Fruit fly (Drosophila melanogaster) whole organism, embryonic: ENCODE results near the gene FucTD.

Source experiments
- Aef1 ChIP-seq: fragments of 200-800 bp; sonication (Bioruptor generic); IDR thresholded peaks from 3 replicates; pipeline ENCODE4 v1.3.6; 2022; ENCODE audit warnings: missing biosample characterization, missing genetic modification characterization
- BtbVII ChIP-seq: fragments of 200-800 bp; sonication (Bioruptor generic); optimal IDR thresholded peaks from 3 replicates; lab custom pipeline; 2017; ENCODE audit warnings: missing biosample characterization, mild to moderate bottlenecking, missing genetic modification characterization
- CG10462 ChIP-seq: fragments of 200-800 bp; sonication (Bioruptor generic); optimal IDR thresholded peaks from 2 replicates; lab custom pipeline; 2016; ENCODE audit warnings: missing biosample characterization, missing genetic modification characterization
- CG11093 ChIP-seq: fragments of 200-800 bp; sonication (Bioruptor generic); IDR thresholded peaks from 3 replicates; pipeline ENCODE4 v1.3.6; 2022; ENCODE audit warnings: missing biosample characterization, missing genetic modification characterization
- CG11695 ChIP-seq: fragments of 200-800 bp; sonication (Bioruptor generic); IDR thresholded peaks from 3 replicates; pipeline ENCODE4 v1.3.6; 2022; ENCODE audit warnings: missing biosample characterization, missing genetic modification characterization
- CG15269 ChIP-seq: fragments of 200-800 bp; sonication (Bioruptor generic); optimal IDR thresholded peaks from 2 replicates; lab custom pipeline; 2018; ENCODE audit warnings: missing biosample characterization, mild to moderate bottlenecking, missing genetic modification characterization, moderate library complexity
- CG1529 ChIP-seq: fragments of 200-800 bp; sonication (Bioruptor generic); optimal IDR thresholded peaks from 3 replicates; lab custom pipeline; 2018; ENCODE audit warnings: missing biosample characterization, missing genetic modification characterization
- CG1602 ChIP-seq: fragments of 200-800 bp; sonication (Bioruptor generic); optimal IDR thresholded peaks from 3 replicates; lab custom pipeline; 2016; ENCODE audit warnings: missing biosample characterization, missing genetic modification characterization
- CG17568 ChIP-seq: fragments of 200-800 bp; sonication (Bioruptor generic); optimal IDR thresholded peaks from 2 replicates; lab custom pipeline; 2018; ENCODE audit warnings: missing biosample characterization, mild to moderate bottlenecking, missing genetic modification characterization, moderate library complexity
- CG18011 ChIP-seq: fragments of 200-800 bp; sonication (Bioruptor generic); optimal IDR thresholded peaks from 2 replicates; lab custom pipeline; 2017; ENCODE audit warnings: missing biosample characterization, missing genetic modification characterization, mild to moderate bottlenecking, moderate library complexity, missing genotype
- CG2199 ChIP-seq: fragments of 200-800 bp; sonication (Bioruptor generic); IDR thresholded peaks from 3 replicates; pipeline ENCODE4 v1.3.6; 2022; ENCODE audit warnings: missing biosample characterization, missing genetic modification characterization
- CG3163 ChIP-seq: fragments of 200-800 bp; sonication (Bioruptor generic); optimal IDR thresholded peaks from 3 replicates; lab custom pipeline; 2016; ENCODE audit warnings: missing biosample characterization, missing genetic modification characterization
- CG32767 ChIP-seq: fragments of 200-800 bp; sonication (Bioruptor generic); IDR thresholded peaks from 2 replicates; pipeline ENCODE4 v1.3.6; 2022; ENCODE audit warnings: missing biosample characterization, missing genetic modification characterization
- CG34376 ChIP-seq: fragments of 200-800 bp; sonication (Bioruptor generic); optimal IDR thresholded peaks from 2 replicates; lab custom pipeline; 2018; ENCODE audit warnings: missing biosample characterization, mild to moderate bottlenecking, missing genetic modification characterization
- CG3726 ChIP-seq: fragments of 200-800 bp; sonication (Bioruptor generic); IDR thresholded peaks from 3 replicates; pipeline ENCODE4, ENCODE4 v1.3.6; 2022; ENCODE audit warnings: missing biosample characterization, missing genetic modification characterization
- CG3847 ChIP-seq: fragments of 200-800 bp; sonication (Bioruptor generic); IDR thresholded peaks from 2 replicates; pipeline ENCODE4 v1.3.6; 2022; ENCODE audit warnings: missing biosample characterization, missing genetic modification characterization
- CG4820 ChIP-seq: fragments of 200-800 bp; sonication (Bioruptor generic); optimal IDR thresholded peaks from 3 replicates; lab custom pipeline; 2016; ENCODE audit warnings: missing biosample characterization, missing genetic modification characterization
- CG5953 ChIP-seq: fragments of 200-800 bp; sonication (Bioruptor generic); IDR thresholded peaks from 2 replicates; pipeline ENCODE4 v1.3.6; 2022; ENCODE audit warnings: missing biosample characterization, missing genetic modification characterization
- CG6683 ChIP-seq: fragments of 200-800 bp; sonication (Bioruptor generic); optimal IDR thresholded peaks from 2 replicates; lab custom pipeline; 2017; ENCODE audit warnings: missing biosample characterization, mild to moderate bottlenecking, missing genetic modification characterization, missing genetic modification reagents
- CG7928 ChIP-seq: fragments of 200-800 bp; sonication (Bioruptor generic); optimal IDR thresholded peaks from 2 replicates; lab custom pipeline; 2017; ENCODE audit warnings: missing biosample characterization, mild to moderate bottlenecking, missing genetic modification characterization
- CG8359 ChIP-seq: fragments of 200-800 bp; sonication (Bioruptor generic); optimal IDR thresholded peaks from 2 replicates; lab custom pipeline; 2017; ENCODE audit warnings: missing biosample characterization, mild to moderate bottlenecking, missing genetic modification characterization, borderline replicate concordance
- CG9215 ChIP-seq: fragments of 200-800 bp; sonication (Bioruptor generic); IDR thresholded peaks from 2 replicates; pipeline ENCODE4 v1.3.6; 2022; ENCODE audit warnings: missing biosample characterization, missing genetic modification characterization
- CG9437 ChIP-seq: fragments of 200-800 bp; sonication (Bioruptor generic); optimal IDR thresholded peaks from 2 replicates; lab custom pipeline; 2018; ENCODE audit warnings: missing biosample characterization, mild to moderate bottlenecking, missing genetic modification characterization
- CG9797 ChIP-seq: fragments of 200-800 bp; sonication (Bioruptor generic); optimal IDR thresholded peaks from 3 replicates; lab custom pipeline; 2018; ENCODE audit warnings: missing biosample characterization, mild to moderate bottlenecking, missing genetic modification characterization
- CG9817 ChIP-seq: fragments of 200-800 bp; sonication (Bioruptor generic); optimal IDR thresholded peaks from 2 replicates; lab custom pipeline; 2018; ENCODE audit warnings: missing biosample characterization, mild to moderate bottlenecking, missing genetic modification characterization, moderate library complexity
- CTCF ChIP-seq: fragments of 200-800 bp; sonication (Bioruptor generic); optimal IDR thresholded peaks from 2 replicates; lab custom pipeline; 2017; ENCODE audit warnings: missing biosample characterization, mild to moderate bottlenecking, missing genetic modification characterization, moderate library complexity
- Camta ChIP-seq: fragments of 200-800 bp; sonication (Bioruptor generic); optimal IDR thresholded peaks from 2 replicates; lab custom pipeline; 2016; ENCODE audit warnings: missing biosample characterization, missing genetic modification characterization
- CrebB ChIP-seq: fragments of 200-800 bp; sonication (Bioruptor generic); optimal IDR thresholded peaks from 3 replicates; lab custom pipeline; 2018; ENCODE audit warnings: missing biosample characterization, mild to moderate bottlenecking, missing genetic modification characterization
- Doc3 ChIP-seq: fragments of 200-800 bp; sonication (Bioruptor generic); IDR thresholded peaks from 3 replicates; pipeline ENCODE4 v1.3.6; 2022; ENCODE audit warnings: missing biosample characterization, missing genetic modification characterization; ENCODE audit not compliant: partially characterized antibody
- Drgx ChIP-seq: fragments of 200-800 bp; sonication (Bioruptor generic); IDR thresholded peaks from 2 replicates; pipeline ENCODE4 v1.3.6; 2022; ENCODE audit warnings: missing biosample characterization, missing genetic modification characterization
- ERR ChIP-seq: fragments of 200-800 bp; sonication (Bioruptor generic); optimal IDR thresholded peaks from 2 replicates; lab custom pipeline; 2016; ENCODE audit warnings: missing biosample characterization, missing genetic modification characterization
- Eip74EF ChIP-seq, 2 experiments: fragments of 200-800 bp in 1 of 2; fragments of >200 bp in 1 of 2; sonication (Bioruptor generic) in 1 of 2; optimal IDR thresholded peaks; 2 replicates each; lab custom pipeline; 2017 to 2019; ENCODE audit warnings: missing biosample characterization in 2 of 2, missing genetic modification characterization in 2 of 2, mild to moderate bottlenecking in 1 of 2, moderate library complexity in 1 of 2
- Elba2 ChIP-seq: fragments of 200-800 bp; sonication (Bioruptor generic); optimal IDR thresholded peaks from 3 replicates; lab custom pipeline; 2016; ENCODE audit warnings: missing biosample characterization, missing genetic modification characterization
- Fer3 ChIP-seq: fragments of 200-800 bp; sonication (Bioruptor generic); optimal IDR thresholded peaks from 2 replicates; lab custom pipeline; 2018; ENCODE audit warnings: missing biosample characterization, mild to moderate bottlenecking, missing genetic modification characterization, moderate library complexity
- HHEX ChIP-seq: fragments of 200-800 bp; sonication (Bioruptor generic); optimal IDR thresholded peaks from 3 replicates; lab custom pipeline; 2017; ENCODE audit warnings: missing biosample characterization, mild to moderate bottlenecking, missing genetic modification characterization, missing genetic modification reagents
- MTF-1 ChIP-seq: fragments of 200-800 bp; sonication (Bioruptor generic); optimal IDR thresholded peaks from 2 replicates; lab custom pipeline; 2018; ENCODE audit warnings: missing biosample characterization, mild to moderate bottlenecking, missing genetic modification characterization, borderline replicate concordance
- Optix ChIP-seq: fragments of 200-800 bp; sonication (Bioruptor generic); IDR thresholded peaks from 3 replicates; pipeline ENCODE4 v1.3.6; 2022; ENCODE audit warnings: missing biosample characterization, missing genetic modification characterization
- TFAM ChIP-seq: fragments of 200-800 bp; sonication (Bioruptor generic); optimal IDR thresholded peaks from 2 replicates; lab custom pipeline; 2017; ENCODE audit warnings: missing biosample characterization, missing genetic modification characterization, inconsistent platforms
- Trl ChIP-seq, 3 experiments: fragments of >200 bp in 2 of 3; fragments of 200-800 bp in 1 of 3; sonication (Bioruptor generic) in 1 of 3; optimal IDR thresholded peaks; 2 replicates in 1 of 3; 3 replicates in 2 of 3; lab custom pipeline; 2016 to 2017; ENCODE audit warnings: missing biosample characterization in 1 of 3, missing genetic modification characterization in 1 of 3
- br ChIP-seq: fragments of >200 bp; optimal IDR thresholded peaks from 2 replicates; lab custom pipeline; 2017
- cas ChIP-seq: fragments of 200-800 bp; sonication (Bioruptor generic); IDR thresholded peaks from 2 replicates; pipeline ENCODE4 v1.3.6; 2022; ENCODE audit warnings: missing biosample characterization, missing genetic modification characterization
- croc ChIP-seq: fragments of 200-800 bp; sonication (Bioruptor generic); conservative IDR thresholded peaks from 3 replicates; pipeline ENCODE4 v1.3.6; 2022; ENCODE audit warnings: missing biosample characterization, missing genetic modification characterization
- da ChIP-seq: fragments of 200-800 bp; sonication (Bioruptor generic); optimal IDR thresholded peaks from 2 replicates; lab custom pipeline; 2016; ENCODE audit warnings: missing biosample characterization, missing genetic modification characterization
- dmrt99B ChIP-seq: fragments of 200-800 bp; sonication (Bioruptor generic); optimal IDR thresholded peaks from 2 replicates; lab custom pipeline; 2018; ENCODE audit warnings: missing biosample characterization, mild to moderate bottlenecking, missing genetic modification characterization, moderate library complexity
- ind ChIP-seq: fragments of 200-800 bp; sonication (Bioruptor generic); optimal IDR thresholded peaks from 3 replicates; lab custom pipeline; 2016; ENCODE audit warnings: missing biosample characterization, missing genetic modification characterization
- lmd ChIP-seq: fragments of 200-800 bp; sonication (Bioruptor generic); IDR thresholded peaks from 2 replicates; pipeline ENCODE4 v1.3.6; 2022; ENCODE audit warnings: missing biosample characterization, missing genetic modification characterization
- mam ChIP-seq: fragments of 200-800 bp; sonication (Bioruptor generic); optimal IDR thresholded peaks from 3 replicates; lab custom pipeline; 2016; ENCODE audit warnings: missing biosample characterization, missing genetic modification characterization
- phol ChIP-seq: fragments of 200-800 bp; sonication (Bioruptor generic); optimal IDR thresholded peaks from 3 replicates; lab custom pipeline; 2018; ENCODE audit warnings: missing biosample characterization, mild to moderate bottlenecking, missing genetic modification characterization, moderate library complexity
- sd ChIP-seq: fragments of 200-800 bp; sonication (Bioruptor generic); optimal IDR thresholded peaks from 3 replicates; lab custom pipeline; 2018; ENCODE audit warnings: missing biosample characterization, mild to moderate bottlenecking, missing genetic modification characterization, moderate library complexity
- slp2 ChIP-seq: fragments of 200-800 bp; sonication (Bioruptor generic); optimal IDR thresholded peaks from 2 replicates; lab custom pipeline; 2016; ENCODE audit warnings: missing biosample characterization, missing genetic modification characterization
- so ChIP-seq: fragments of 200-800 bp; sonication (Bioruptor generic); IDR thresholded peaks from 3 replicates; pipeline ENCODE4 v1.3.6; 2022; ENCODE audit warnings: missing biosample characterization, missing genetic modification characterization
- trh ChIP-seq: fragments of 200-800 bp; sonication (Bioruptor generic); optimal IDR thresholded peaks from 2 replicates; lab custom pipeline; 2016; ENCODE audit warnings: missing biosample characterization, missing genetic modification characterization
- yki ChIP-seq: fragments of >200 bp; optimal IDR thresholded peaks from 3 replicates; lab custom pipeline; 2018

FucTD gene

dm6 chr3L:1414032-1414431 lies 2.0 kb upstream of the FucTD start (continued):
- TF ChIP-seq Camta (GFP tag; lab: Kevin White, UChicago) (peak; percentile 8), CG8359 (GFP tag; lab: Kevin White, UChicago) (no peak), yki (lab: Kevin White, UChicago) (no peak), BtbVII (no peak), Trl (optimal IDR thresholded peaks at IDR 0.05; lab: Kevin White, UChicago) (no peak), Trl (GFP tag; optimal IDR thresholded peaks at IDR 0.05; lab: Kevin White, UChicago) (peak; percentile 55), CG6683 (GFP tag; lab: Kevin White, UChicago) (no peak), ind (no peak), CG9437 (GFP tag; lab: Kevin White, UChicago) (no peak), CG3726 (GFP tag; lab: Robert Waterston, UW) (no peak), CG9797 (no peak), so (GFP tag; lab: Robert Waterston, UW) (peak; percentile 53; the same call in 1 of the 3 replicates), Optix (GFP tag; lab: Robert Waterston, UW) (peak; percentile 59; the same call in 2 of the 3 replicates), Doc3 (no peak), CG7928 (GFP tag; lab: Kevin White, UChicago) (no peak), CG11093 (no peak), CG34376 (GFP tag; lab: Kevin White, UChicago) (no peak), CG32767 (GFP tag; lab: Robert Waterston, UW) (no peak), sd (tag; lab: Kevin White, UChicago) (no peak), CTCF (no peak), dmrt99B (tag; lab: Kevin White, UChicago) (peak; percentile 27), MTF-1 (GFP tag; lab: Kevin White, UChicago) (no peak), CG1602 (GFP tag; lab: Kevin White, UChicago) (peak; percentile 19), slp2 (GFP tag; lab: Kevin White, UChicago) (peak; percentile 22), CG17568 (peak; percentile 8), CG15269 (peak; percentile 8), Eip74EF (GFP tag; optimal IDR thresholded peaks at IDR 0.05; lab: Kevin White, UChicago) (no peak), CrebB (no peak), TFAM (GFP tag; lab: Kevin White, UChicago) (no peak), CG5953 (GFP tag; lab: Robert Waterston, UW) (no peak), cas (GFP tag; lab: Robert Waterston, UW) (no peak), mam (GFP tag; lab: Kevin White, UChicago) (no peak), trh (no peak), ERR (GFP tag; lab: Kevin White, UChicago) (no peak), croc (GFP tag; lab: Robert Waterston, UW) (peak; percentile 61), CG11695 (GFP tag; lab: Robert Waterston, UW) (peak; percentile 41; the same call in 1 of the 3 replicates), lmd (GFP tag; lab: Robert Waterston, UW) (peak; percentile 49), CG18011 (GFP tag; lab: Kevin White, UChicago) (no peak), CG4820 (GFP tag; lab: Kevin White, UChicago) (no peak), CG3847 (GFP tag; lab: Robert Waterston, UW) (no peak), Drgx (GFP tag; lab: Robert Waterston, UW) (no peak), CG2199 (GFP tag; lab: Robert Waterston, UW) (no peak), CG1529 (GFP tag; lab: Kevin White, UChicago) (no peak), HHEX (no peak), Elba2 (GFP tag; lab: Kevin White, UChicago) (peak; percentile 51), da (GFP tag; lab: Kevin White, UChicago) (peak; percentile 9), Aef1 (GFP tag; lab: Robert Waterston, UW) (no peak), br (no peak), CG9817 (tag; lab: Kevin White, UChicago) (no peak), CG9215 (GFP tag; lab: Robert Waterston, UW) (no peak), phol (no peak), Fer3 (no peak), CG3163 (GFP tag; lab: Kevin White, UChicago) (peak; percentile 23), CG10462 (GFP tag; lab: Kevin White, UChicago) (peak; percentile 15)
